Fruit fly (Drosophila melanogaster) whole organism, wandering third instar larva: ENCODE measurements around the gene CG31974.

Experiments used
- Dfd ChIP-seq: fragments of >200 bp; optimal IDR thresholded peaks from 2 replicates; lab custom pipeline; 2017; ENCODE audit warnings: missing biosample characterization, missing genetic modification characterization
- HLH106 ChIP-seq: fragments of 200-800 bp; optimal IDR thresholded peaks from 3 replicates; lab custom pipeline; 2019; ENCODE audit warnings: missing biosample characterization, mild to moderate bottlenecking, missing genetic modification characterization, moderate library complexity
- Hr78 ChIP-seq: fragments of >200 bp; optimal IDR thresholded peaks from 2 replicates; lab custom pipeline; 2017; ENCODE audit warnings: missing biosample characterization, missing genetic modification characterization
- Jra ChIP-seq: sonication (Bioruptor generic); optimal IDR thresholded peaks from 2 replicates; lab custom pipeline; 2016; ENCODE audit warnings: missing biosample characterization, missing genetic modification characterization
- Myc ChIP-seq: fragments of >200 bp; optimal IDR thresholded peaks from 2 replicates; lab custom pipeline; 2017
- N ChIP-seq: fragments of >200 bp; optimal IDR thresholded peaks from 2 replicates; lab custom pipeline; 2018; ENCODE audit warnings: missing biosample characterization, missing external identifiers, missing genetic modification characterization
- OdsH ChIP-seq: fragments of 200-800 bp; sonication (Bioruptor generic); optimal IDR thresholded peaks from 2 replicates; lab custom pipeline; 2016; ENCODE audit warnings: missing biosample characterization, mild to moderate bottlenecking, missing genetic modification characterization
- brk ChIP-seq: fragments of 200-800 bp; sonication (Bioruptor generic); optimal IDR thresholded peaks from 2 replicates; lab custom pipeline; 2016; ENCODE audit warnings: missing biosample characterization, mild to moderate bottlenecking, missing genetic modification characterization
- jim ChIP-seq: fragments of 175-275, 200-325 bp; sonication (Bioruptor generic); optimal IDR thresholded peaks from 2 replicates; lab custom pipeline; 2016; ENCODE audit warnings: missing biosample characterization, mild to moderate bottlenecking, missing genetic modification characterization
- psq ChIP-seq: fragments of 200-800 bp; sonication (Bioruptor generic); optimal IDR thresholded peaks from 3 replicates; lab custom pipeline; 2017; ENCODE audit warnings: missing biosample characterization, mild to moderate bottlenecking, missing genetic modification characterization, moderate library complexity
- rgr ChIP-seq: fragments of 200-800 bp; sonication (Bioruptor generic); optimal IDR thresholded peaks from 3 replicates; lab custom pipeline; 2016; ENCODE audit warnings: missing biosample characterization, mild to moderate bottlenecking, missing genetic modification characterization
- sv ChIP-seq: fragments of 200-800 bp; sonication (Bioruptor generic); optimal IDR thresholded peaks from 3 replicates; lab custom pipeline; 2016; ENCODE audit warnings: missing biosample characterization, missing genetic modification characterization
- tai ChIP-seq: sonication (Bioruptor generic); optimal IDR thresholded peaks from 2 replicates; lab custom pipeline; 2016; ENCODE audit warnings: missing biosample characterization, missing genetic modification characterization

dm6 chr2L:155215-155712, 12.4 kb upstream of the CG31974 start, which contains the start of gene Pus10:
- no peak for TF ChIP-seq N (GFP tag; lab: Kevin White, UChicago)
- no peak for TF ChIP-seq Myc
- no peak for TF ChIP-seq HLH106 (tag; lab: Kevin White, UChicago)
- no peak for TF ChIP-seq Hr78 (GFP tag; lab: Kevin White, UChicago)
- TF ChIP-seq tai: no peak
- TF ChIP-seq OdsH (GFP tag; lab: Kevin White, UChicago): peak; percentile 4
- TF ChIP-seq brk (GFP tag; lab: Kevin White, UChicago): no peak
- no peak for TF ChIP-seq psq (GFP tag; lab: Kevin White, UChicago)
- TF ChIP-seq sv: no peak
- TF ChIP-seq Dfd: no peak
- no peak for TF ChIP-seq rgr
- TF ChIP-seq jim (GFP tag; lab: Kevin White, UChicago): no peak
- TF ChIP-seq Jra: peak; percentile 35
